Worm (Caenorhabditis elegans): Measurements from ENCODE around the gene C08F8.2.

ce11 chrIV:11189411-11189810 is 38.6 kb downstream of the C08F8.2 start, which contains the start of gene fbxb-79:
- TF ChIP-seq him-1 (tag; optimal IDR thresholded peaks at IDR 0.05) (no peak), dao-5 (tag; optimal IDR thresholded peaks at IDR 0.05) (no peak), W03F9.2 (tag; optimal IDR thresholded peaks at IDR 0.05) (no peak)

Data from whole organism, L4/young adult.